Fruit fly (Drosophila melanogaster) whole organism, prepupa: ENCODE data around the gene mRpL22.
A peak's percentile ranks its signal among the peaks of the same experiment; 100 is the strongest.

Source experiments
- CG10631 ChIP-seq: fragments of 200-800 bp; sonication (Bioruptor generic); optimal IDR thresholded peaks from 2 replicates; lab custom pipeline; 2016; ENCODE audit warnings: missing biosample characterization, missing genetic modification characterization
- CG10669 ChIP-seq: fragments of 200-800 bp; sonication (Bioruptor generic); optimal IDR thresholded peaks from 3 replicates; lab custom pipeline; 2018; ENCODE audit warnings: missing biosample characterization, mild to moderate bottlenecking, missing genetic modification characterization, moderate library complexity
- CG11294 ChIP-seq: fragments of 200-800 bp; sonication (Bioruptor generic); IDR thresholded peaks from 2 replicates; pipeline ENCODE4 v1.3.6; 2022; ENCODE audit warnings: missing biosample characterization, missing genetic modification characterization
- CG11762 ChIP-seq: fragments of 200-800 bp; sonication (Bioruptor generic); optimal IDR thresholded peaks from 3 replicates; lab custom pipeline; 2016; ENCODE audit warnings: missing biosample characterization, missing genetic modification characterization; ENCODE audit not compliant: insufficient read depth
- CG11902 ChIP-seq: fragments of 200-800 bp; sonication (Bioruptor generic); optimal IDR thresholded peaks from 3 replicates; lab custom pipeline; 2016; ENCODE audit warnings: missing biosample characterization, missing genetic modification characterization
- CG15336 ChIP-seq: fragments of 200-800 bp; sonication (Bioruptor generic); IDR thresholded peaks from 2 replicates; pipeline ENCODE4 v1.3.6; 2022; ENCODE audit warnings: missing biosample characterization, missing genetic modification characterization
- CG16779 ChIP-seq: fragments of 200-800 bp; sonication (Bioruptor generic); optimal IDR thresholded peaks from 3 replicates; lab custom pipeline; 2017; ENCODE audit warnings: missing biosample characterization, mild to moderate bottlenecking, missing genetic modification characterization
- CG3032 ChIP-seq: fragments of 200-800 bp; optimal IDR thresholded peaks from 2 replicates; lab custom pipeline; 2019; ENCODE audit warnings: missing biosample characterization, mild to moderate bottlenecking, missing genetic modification characterization, moderate library complexity
- CG31627 ChIP-seq: fragments of 200-800 bp; sonication (Bioruptor generic); optimal IDR thresholded peaks from 3 replicates; lab custom pipeline; 2016; ENCODE audit warnings: missing biosample characterization, missing genetic modification characterization
- CG32006 ChIP-seq: fragments of 200-800 bp; sonication (Bioruptor generic); optimal IDR thresholded peaks from 3 replicates; lab custom pipeline; 2017; ENCODE audit warnings: missing biosample characterization, mild to moderate bottlenecking, missing genetic modification characterization
- CG34406 ChIP-seq: fragments of 200-800 bp; sonication (Bioruptor generic); optimal IDR thresholded peaks from 3 replicates; lab custom pipeline; 2016; ENCODE audit warnings: missing biosample characterization, missing genetic modification characterization
- CG3919 ChIP-seq: fragments of 200-800 bp; sonication (Bioruptor generic); optimal IDR thresholded peaks from 3 replicates; lab custom pipeline; 2016; ENCODE audit warnings: missing biosample characterization, missing genetic modification characterization
- CG4318 ChIP-seq: fragments of 200-800 bp; sonication (Bioruptor generic); optimal IDR thresholded peaks from 3 replicates; lab custom pipeline; 2017; ENCODE audit warnings: missing biosample characterization, mild to moderate bottlenecking, missing genetic modification characterization
- CG6163 ChIP-seq: fragments of 200-800 bp; sonication (Bioruptor generic); IDR thresholded peaks from 3 replicates; pipeline ENCODE4 v1.3.6; 2022; ENCODE audit warnings: missing biosample characterization, missing genetic modification characterization
- CG6276 ChIP-seq: fragments of 200-800 bp; sonication (Bioruptor generic); optimal IDR thresholded peaks from 2 replicates; lab custom pipeline; 2017; ENCODE audit warnings: missing biosample characterization, mild to moderate bottlenecking, missing genetic modification characterization
- CG6792 ChIP-seq: fragments of 200-800 bp; sonication (Bioruptor generic); optimal IDR thresholded peaks from 3 replicates; lab custom pipeline; 2016; ENCODE audit warnings: missing biosample characterization, missing genetic modification characterization
- CG6808 ChIP-seq: fragments of 200-800 bp; sonication (Bioruptor generic); optimal IDR thresholded peaks from 3 replicates; lab custom pipeline; 2017; ENCODE audit warnings: missing biosample characterization, missing genetic modification characterization, mild to moderate bottlenecking, moderate library complexity, missing genetic modification reagents
- CG6854 ChIP-seq: fragments of 200-800 bp; sonication (Bioruptor generic); optimal IDR thresholded peaks from 2 replicates; lab custom pipeline; 2017; ENCODE audit warnings: missing biosample characterization, mild to moderate bottlenecking, missing genetic modification characterization
- CG7368 ChIP-seq: fragments of 200-800 bp; sonication (Bioruptor generic); optimal IDR thresholded peaks from 3 replicates; lab custom pipeline; 2016; ENCODE audit warnings: missing biosample characterization, missing genetic modification characterization
- CG8119 ChIP-seq: fragments of 200-800 bp; sonication (Bioruptor generic); IDR thresholded peaks from 3 replicates; pipeline ENCODE4 v1.3.6; 2022; ENCODE audit warnings: missing biosample characterization, missing genetic modification characterization
- CG8319 ChIP-seq: fragments of 200-800 bp; sonication (Bioruptor generic); optimal IDR thresholded peaks from 3 replicates; lab custom pipeline; 2016; ENCODE audit warnings: missing biosample characterization, missing genetic modification characterization
- CG8632 ChIP-seq: fragments of 200-800 bp; sonication (Bioruptor generic); optimal IDR thresholded peaks from 3 replicates; lab custom pipeline; 2016; ENCODE audit warnings: missing biosample characterization, missing genetic modification characterization
- CG9139 ChIP-seq: fragments of 200-800 bp; sonication (Bioruptor generic); optimal IDR thresholded peaks from 3 replicates; lab custom pipeline; 2017; ENCODE audit warnings: missing biosample characterization, mild to moderate bottlenecking, missing genetic modification characterization
- Eip75B ChIP-seq: fragments of 200-800 bp; sonication (Bioruptor generic); optimal IDR thresholded peaks from 3 replicates; lab custom pipeline; 2016; ENCODE audit warnings: missing biosample characterization, missing genetic modification characterization
- Eip78C ChIP-seq: fragments of 200-800 bp; sonication (Bioruptor generic); peaks from one replicate; lab custom pipeline; 2016; ENCODE audit warnings: missing biosample characterization, missing genetic modification characterization
- Eip93F ChIP-seq: fragments of 200-800 bp; sonication (Bioruptor generic); optimal IDR thresholded peaks from 2 replicates; lab custom pipeline; 2016; ENCODE audit warnings: missing biosample characterization, mild to moderate bottlenecking, missing genetic modification characterization
- Ets21C ChIP-seq: fragments of 200-800 bp; sonication (Bioruptor generic); optimal IDR thresholded peaks from 3 replicates; lab custom pipeline; 2016; ENCODE audit warnings: missing biosample characterization, missing genetic modification characterization
- Ets96B ChIP-seq: fragments of 200-800 bp; optimal IDR thresholded peaks from 2 replicates; lab custom pipeline; 2019; ENCODE audit warnings: missing biosample characterization, mild to moderate bottlenecking, missing genetic modification characterization, moderate library complexity
- Hr38 ChIP-seq: sonication (Bioruptor generic); optimal IDR thresholded peaks from 2 replicates; lab custom pipeline; 2016; ENCODE audit warnings: missing biosample characterization, missing genetic modification characterization
- Hr39 ChIP-seq: fragments of 200-800 bp; sonication (Bioruptor generic); optimal IDR thresholded peaks from 2 replicates; lab custom pipeline; 2016; ENCODE audit warnings: missing biosample characterization, missing genetic modification characterization
- Hr4 ChIP-seq: fragments of 200-800 bp; sonication (Bioruptor generic); optimal IDR thresholded peaks from 3 replicates; lab custom pipeline; 2016; ENCODE audit warnings: missing biosample characterization, missing genetic modification characterization
- Lpt ChIP-seq: fragments of 200-800 bp; sonication (Bioruptor generic); optimal IDR thresholded peaks from 3 replicates; lab custom pipeline; 2016; ENCODE audit warnings: missing biosample characterization, missing genetic modification characterization
- Met ChIP-seq: fragments of 200-800 bp; sonication (Bioruptor generic); optimal IDR thresholded peaks from 3 replicates; lab custom pipeline; 2016; ENCODE audit warnings: missing biosample characterization, missing genetic modification characterization
- OdsH ChIP-seq: fragments of 200-800 bp; sonication (Bioruptor generic); optimal IDR thresholded peaks from 3 replicates; lab custom pipeline; 2016; ENCODE audit warnings: missing biosample characterization, missing genetic modification characterization
- Sox102F ChIP-seq: fragments of 200-800 bp; sonication (Bioruptor generic); optimal IDR thresholded peaks from 2 replicates; lab custom pipeline; 2016; ENCODE audit warnings: missing biosample characterization, mild to moderate bottlenecking, missing genetic modification characterization
- Sox15 ChIP-seq: fragments of 200-800 bp; sonication (Bioruptor generic); optimal IDR thresholded peaks from 3 replicates; lab custom pipeline; 2016; ENCODE audit warnings: missing biosample characterization, missing genetic modification characterization
- achi ChIP-seq: fragments of 200-800 bp; sonication (Bioruptor generic); optimal IDR thresholded peaks from 3 replicates; lab custom pipeline; 2016; ENCODE audit warnings: missing biosample characterization, missing genetic modification characterization
- acj6 ChIP-seq: fragments of 200-800 bp; sonication (Bioruptor generic); optimal IDR thresholded peaks from 3 replicates; lab custom pipeline; 2016; ENCODE audit warnings: missing biosample characterization, missing genetic modification characterization
- cyc ChIP-seq: fragments of 200-800 bp; sonication (Bioruptor generic); optimal IDR thresholded peaks from 3 replicates; lab custom pipeline; 2016; ENCODE audit warnings: missing biosample characterization, missing genetic modification characterization
- dac ChIP-seq: fragments of 200-800 bp; sonication (Bioruptor generic); optimal IDR thresholded peaks from 2 replicates; lab custom pipeline; 2017; ENCODE audit warnings: missing biosample characterization, mild to moderate bottlenecking, missing genetic modification characterization
- dsx ChIP-seq: fragments of 200-800 bp; optimal IDR thresholded peaks from 3 replicates; lab custom pipeline; 2019; ENCODE audit warnings: missing biosample characterization, mild to moderate bottlenecking, missing genetic modification characterization, moderate library complexity; ENCODE audit not compliant: poor library complexity, severe bottlenecking
- eg ChIP-seq: fragments of 200-800 bp; sonication (Bioruptor generic); IDR thresholded peaks from 3 replicates; pipeline ENCODE4 v1.3.6; 2022; ENCODE audit warnings: missing biosample characterization, missing genetic modification characterization
- esn ChIP-seq: fragments of 200-800 bp; sonication (Bioruptor generic); optimal IDR thresholded peaks from 2 replicates; lab custom pipeline; 2016; ENCODE audit warnings: missing biosample characterization, mild to moderate bottlenecking, missing genetic modification characterization, moderate library complexity
- fd59A ChIP-seq: fragments of 200-800 bp; sonication (Bioruptor generic); optimal IDR thresholded peaks from 2 replicates; lab custom pipeline; 2017; ENCODE audit warnings: missing biosample characterization, mild to moderate bottlenecking, missing genetic modification characterization, missing genetic modification reagents
- fd85E ChIP-seq: fragments of 200-800 bp; sonication (Bioruptor generic); optimal IDR thresholded peaks from 3 replicates; lab custom pipeline; 2016; ENCODE audit warnings: missing biosample characterization, missing genetic modification characterization
- net ChIP-seq: fragments of 200-800 bp; sonication (Bioruptor generic); optimal IDR thresholded peaks from 3 replicates; lab custom pipeline; 2016; ENCODE audit warnings: missing biosample characterization, missing genetic modification characterization
- pdm3 ChIP-seq: fragments of 200-800 bp; sonication (Bioruptor generic); optimal IDR thresholded peaks from 3 replicates; lab custom pipeline; 2016; ENCODE audit warnings: missing biosample characterization, missing genetic modification characterization
- salr ChIP-seq, 2 experiments: fragments of 200-800 bp; sonication (Bioruptor generic); optimal IDR thresholded peaks; 3 replicates each; lab custom pipeline; 2016 to 2018; ENCODE audit warnings: missing biosample characterization in 2 of 2, missing genetic modification characterization in 2 of 2, mild to moderate bottlenecking in 1 of 2
- spab ChIP-seq: fragments of 200-800 bp; sonication (Bioruptor generic); optimal IDR thresholded peaks from 2 replicates; lab custom pipeline; 2017; ENCODE audit warnings: missing biosample characterization, mild to moderate bottlenecking, missing genetic modification characterization, missing genetic modification reagents
- ss ChIP-seq, 2 experiments: fragments of 200-800 bp; sonication (Bioruptor generic); optimal IDR thresholded peaks; 2 replicates in 1 of 2; 3 replicates in 1 of 2; lab custom pipeline; 2017 to 2018; ENCODE audit warnings: mild to moderate bottlenecking in 2 of 2, missing biosample characterization in 2 of 2, missing genetic modification characterization in 2 of 2, moderate library complexity in 1 of 2
- svp ChIP-seq: fragments of 200-800 bp; sonication (Bioruptor generic); peaks from one replicate; lab custom pipeline; 2016; ENCODE audit warnings: missing biosample characterization, missing genetic modification characterization
- topi ChIP-seq: fragments of 200-800 bp; sonication (Bioruptor generic); optimal IDR thresholded peaks from 3 replicates; lab custom pipeline; 2016; ENCODE audit warnings: missing biosample characterization, missing genetic modification characterization
- vri ChIP-seq: fragments of 200-800 bp; sonication (Bioruptor generic); optimal IDR thresholded peaks from 3 replicates; lab custom pipeline; 2016; ENCODE audit warnings: missing biosample characterization, mild to moderate bottlenecking, missing genetic modification characterization

Gene mRpL22

DNA sequence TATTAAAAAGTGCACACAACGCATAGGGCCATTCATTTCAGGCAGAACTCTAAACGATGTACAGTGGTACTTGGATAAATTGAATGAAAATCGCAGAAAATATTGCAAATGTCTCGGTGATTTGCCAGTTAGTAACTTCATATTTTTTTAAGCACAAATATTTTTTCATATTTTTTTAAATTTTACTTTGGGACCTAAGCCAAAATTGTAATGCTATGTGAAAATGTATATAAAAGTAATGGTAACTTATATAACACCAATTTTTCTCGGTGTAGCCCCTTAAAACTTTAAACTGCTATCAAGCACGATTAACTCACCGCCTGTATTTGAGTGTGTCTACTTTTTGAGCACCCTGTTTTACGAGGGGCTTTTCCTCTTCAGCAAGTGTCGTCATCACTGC lies 37.5 kb downstream of the mRpL22 start:
- no peak for TF ChIP-seq fd85E (GFP tag; lab: Kevin White, UChicago)
- TF ChIP-seq ss (GFP tag; optimal IDR thresholded peaks at IDR 0.05; lab: Kevin White, UChicago): no peak
- peak; percentile 51 for TF ChIP-seq CG6276 (GFP tag; lab: Kevin White, UChicago)
- no peak for TF ChIP-seq CG6808 (GFP tag; lab: Kevin White, UChicago)
- 0 out of 3 replicates have a peak, but pooled peaks have one; percentile 40 for TF ChIP-seq CG6163 (GFP tag; lab: Robert Waterston, UW)
- TF ChIP-seq CG3919 (GFP tag; lab: Kevin White, UChicago): no peak
- TF ChIP-seq CG32006: peak; percentile 63
- TF ChIP-seq CG6792 (GFP tag; lab: Kevin White, UChicago): no peak
- no peak for TF ChIP-seq spab (GFP tag; lab: Kevin White, UChicago)
- no peak for TF ChIP-seq Eip93F (GFP tag; lab: Kevin White, UChicago)
- TF ChIP-seq CG11902: no peak
- peak; percentile 35 for TF ChIP-seq pdm3 (GFP tag; lab: Kevin White, UChicago)
- peak; percentile 40 for TF ChIP-seq Hr4
- TF ChIP-seq CG10669 (GFP tag; lab: Kevin White, UChicago): peak; percentile 5
- TF ChIP-seq Hr39 (GFP tag; lab: Kevin White, UChicago): no peak
- peak; percentile 70 for TF ChIP-seq CG15336 (GFP tag; lab: Robert Waterston, UW)
- no peak for TF ChIP-seq salr (GFP tag; optimal IDR thresholded peaks at IDR 0.05; lab: Kevin White, UChicago)
- TF ChIP-seq CG8119: peak; percentile 62; the same call in 2 of the 3 replicates
- TF ChIP-seq dsx (GFP tag; lab: Kevin White, UChicago): no peak
- no peak for TF ChIP-seq Met (GFP tag; lab: Kevin White, UChicago)
- TF ChIP-seq CG34406 (GFP tag; lab: Kevin White, UChicago): no peak
- TF ChIP-seq CG8632 (GFP tag; lab: Kevin White, UChicago): no peak
- peak; percentile 78 for TF ChIP-seq Eip78C (GFP tag; lab: Kevin White, UChicago)
- TF ChIP-seq Hr38 (GFP tag; lab: Kevin White, UChicago): no peak
- TF ChIP-seq CG31627: no peak
- TF ChIP-seq achi (GFP tag; lab: Kevin White, UChicago): peak; percentile 10
- no peak for TF ChIP-seq fd59A (GFP tag; lab: Kevin White, UChicago)
- TF ChIP-seq CG8319 (GFP tag; lab: Kevin White, UChicago): no peak
- TF ChIP-seq CG9139 (GFP tag; lab: Kevin White, UChicago): no peak
- TF ChIP-seq CG11762 (GFP tag; lab: Kevin White, UChicago): peak; percentile 10
- TF ChIP-seq acj6: peak; percentile 13
- TF ChIP-seq Sox15: no peak
- TF ChIP-seq CG10631 (GFP tag; lab: Kevin White, UChicago): peak; percentile 5
- no peak for TF ChIP-seq Lpt (GFP tag; lab: Kevin White, UChicago)
- TF ChIP-seq Sox102F: no peak
- no peak for TF ChIP-seq esn
- TF ChIP-seq Ets21C (GFP tag; lab: Kevin White, UChicago): no peak
- TF ChIP-seq vri (GFP tag; lab: Kevin White, UChicago): no peak
- no peak for TF ChIP-seq CG7368 (GFP tag; lab: Kevin White, UChicago)
- no peak for TF ChIP-seq CG3032 (tag; lab: Kevin White, UChicago)
- no peak for TF ChIP-seq Ets96B (tag; lab: Kevin White, UChicago)
- peak; percentile 31 for TF ChIP-seq OdsH
- peak; percentile 62 for TF ChIP-seq eg (GFP tag; lab: Robert Waterston, UW)
- no peak for TF ChIP-seq CG16779 (tag; lab: Kevin White, UChicago)
- TF ChIP-seq dac (GFP tag; lab: Kevin White, UChicago): no peak
- TF ChIP-seq svp (GFP tag; lab: Kevin White, UChicago): no peak
- no peak for TF ChIP-seq Eip75B
- peak; percentile 6; the same call in 1 of the 2 replicates for TF ChIP-seq CG11294 (GFP tag; lab: Robert Waterston, UW)
- no peak for TF ChIP-seq CG6854
- peak; percentile 26 for TF ChIP-seq CG4318 (GFP tag; lab: Kevin White, UChicago)
- no peak for TF ChIP-seq cyc
- peak; percentile 12 for TF ChIP-seq net (GFP tag; lab: Kevin White, UChicago)
- TF ChIP-seq topi (GFP tag; lab: Kevin White, UChicago): no peak
